Worm (Caenorhabditis elegans) whole organism, L3 larva: ENCODE measurements around the gene C33C12.1.

Experiments used
- R02D3.7 ChIP-seq: fragments of 150-350 bp; optimal IDR thresholded peaks from 2 replicates; lab custom pipeline; 2014; ENCODE audit warnings: missing biosample characterization, missing genetic modification characterization
- ZK546.5 ChIP-seq: sonication (generic microtip); optimal IDR thresholded peaks from 2 replicates; lab custom pipeline; 2017; ENCODE audit warnings: missing biosample characterization, missing genetic modification characterization
- aly-2 ChIP-seq: fragments of 150-350 bp; optimal IDR thresholded peaks from 2 replicates; lab custom pipeline; 2014; ENCODE audit warnings: missing biosample characterization, missing genetic modification characterization
- ama-1 ChIP-seq: fragments of 150-350 bp; optimal IDR thresholded peaks from 2 replicates; lab custom pipeline; 2018
- ceh-16 ChIP-seq: sonication (generic microtip); optimal IDR thresholded peaks from 2 replicates; lab custom pipeline; 2017; ENCODE audit warnings: missing biosample characterization, missing genetic modification characterization
- ceh-28 ChIP-seq: fragments of 150-350 bp; optimal IDR thresholded peaks from 2 replicates; lab custom pipeline; 2014; ENCODE audit warnings: missing biosample characterization, missing genetic modification reagents, missing genetic modification characterization
- ceh-82 ChIP-seq: fragments of 150-350 bp; optimal IDR thresholded peaks from 2 replicates; lab custom pipeline; 2014; ENCODE audit warnings: missing biosample characterization, missing genetic modification characterization
- ceh-9 ChIP-seq: sonication (generic microtip); optimal IDR thresholded peaks from 2 replicates; lab custom pipeline; 2018; ENCODE audit warnings: missing biosample characterization, missing genetic modification characterization
- daf-12 ChIP-seq: fragments of 150-350 bp; optimal IDR thresholded peaks from 2 replicates; lab custom pipeline; 2014; ENCODE audit warnings: missing biosample characterization, missing genetic modification reagents, missing genetic modification characterization
- egl-27 ChIP-seq: sonication (generic microtip); optimal IDR thresholded peaks from 4 replicates; lab custom pipeline; 2017; ENCODE audit warnings: missing biosample characterization, missing genetic modification reagents, missing genetic modification characterization
- egl-5 ChIP-seq: fragments of 150-350 bp; optimal IDR thresholded peaks from 2 replicates; lab custom pipeline; 2017; ENCODE audit warnings: missing biosample characterization, missing genetic modification reagents, missing genetic modification characterization, inconsistent platforms
- elt-2 ChIP-seq: sonication (generic microtip); optimal IDR thresholded peaks from 2 replicates; lab custom pipeline; 2016; ENCODE audit warnings: missing genetic modification reagents, mild to moderate bottlenecking, missing genetic modification characterization, missing compliant biosample characterization
- eor-1 ChIP-seq, 2 experiments: fragments of 150-350 bp; optimal IDR thresholded peaks; 2 replicates each; lab custom pipeline; 2014 to 2018; ENCODE audit warnings: missing biosample characterization in 2 of 2, missing genetic modification characterization in 2 of 2
- fkh-10 ChIP-seq: sonication (generic microtip); optimal IDR thresholded peaks from 2 replicates; lab custom pipeline; 2017; ENCODE audit warnings: missing biosample characterization, missing genetic modification reagents, missing genetic modification characterization
- fkh-2 ChIP-seq: fragments of 150-350 bp; optimal IDR thresholded peaks from 2 replicates; lab custom pipeline; 2014; ENCODE audit warnings: missing biosample characterization, missing genetic modification reagents, missing genetic modification characterization
- fos-1 ChIP-seq: fragments of 150-350 bp; optimal IDR thresholded peaks from 2 replicates; lab custom pipeline; 2014; ENCODE audit warnings: missing biosample characterization, missing genetic modification characterization
- jun-1 ChIP-seq: fragments of 150-350 bp; optimal IDR thresholded peaks from 2 replicates; lab custom pipeline; 2014; ENCODE audit warnings: missing biosample characterization, missing genetic modification reagents, missing genetic modification characterization
- lin-15B ChIP-seq: fragments of 150-350 bp; optimal IDR thresholded peaks from 2 replicates; lab custom pipeline; 2014; ENCODE audit warnings: missing biosample characterization, missing genetic modification characterization
- lin-39 ChIP-seq: fragments of 150-350 bp; optimal IDR thresholded peaks from 2 replicates; lab custom pipeline; 2018; ENCODE audit warnings: missing biosample characterization, missing genetic modification reagents, missing genetic modification characterization
- lsy-12 ChIP-seq: sonication (generic microtip); optimal IDR thresholded peaks from 2 replicates; lab custom pipeline; 2016; ENCODE audit warnings: mild to moderate bottlenecking, missing genetic modification characterization, missing compliant biosample characterization
- mdl-1 ChIP-seq: fragments of 150-350 bp; optimal IDR thresholded peaks from 2 replicates; lab custom pipeline; 2014; ENCODE audit warnings: missing biosample characterization, missing genetic modification characterization
- mml-1 ChIP-seq: fragments of 150-350 bp; sonication (generic microtip); optimal IDR thresholded peaks from 3 replicates; lab custom pipeline; 2014; ENCODE audit warnings: missing biosample characterization, missing genetic modification characterization
- nfya-1 ChIP-seq: sonication (generic microtip); optimal IDR thresholded peaks from 2 replicates; lab custom pipeline; 2017; ENCODE audit warnings: missing genetic modification characterization, mild to moderate bottlenecking, missing compliant biosample characterization, antibody characterized with exemption, moderate library complexity; ENCODE audit not compliant: insufficient read depth
- nhr-11 ChIP-seq: fragments of 150-350 bp; optimal IDR thresholded peaks from 2 replicates; lab custom pipeline; 2014; ENCODE audit warnings: missing biosample characterization, missing genetic modification characterization
- nhr-23 ChIP-seq: fragments of 150-350 bp; optimal IDR thresholded peaks from 2 replicates; lab custom pipeline; 2014; ENCODE audit warnings: missing biosample characterization, missing genetic modification reagents, missing genetic modification characterization
- nhr-237 ChIP-seq: fragments of 150-350 bp; optimal IDR thresholded peaks from 2 replicates; lab custom pipeline; 2014; ENCODE audit warnings: missing biosample characterization, missing genetic modification characterization
- nhr-25 ChIP-seq: sonication (generic microtip); optimal IDR thresholded peaks from 2 replicates; lab custom pipeline; 2017; ENCODE audit warnings: missing biosample characterization, missing genetic modification characterization
- nhr-28 ChIP-seq: fragments of 150-350 bp; optimal IDR thresholded peaks from 2 replicates; lab custom pipeline; 2014; ENCODE audit warnings: missing biosample characterization, missing genetic modification characterization
- nhr-43 ChIP-seq: sonication (generic microtip); optimal IDR thresholded peaks from 2 replicates; lab custom pipeline; 2016; ENCODE audit warnings: mild to moderate bottlenecking, missing genetic modification characterization, missing compliant biosample characterization; ENCODE audit not compliant: poor library complexity, severe bottlenecking
- nhr-67 ChIP-seq: fragments of 150-350 bp; optimal IDR thresholded peaks from 2 replicates; lab custom pipeline; 2014; ENCODE audit warnings: missing biosample characterization, missing genetic modification characterization
- nhr-76 ChIP-seq: fragments of 150-350 bp; sonication (generic microtip); optimal IDR thresholded peaks from 5 replicates; lab custom pipeline; 2014; ENCODE audit warnings: missing biosample characterization, missing genetic modification characterization
- nhr-77 ChIP-seq: fragments of 150-350 bp; optimal IDR thresholded peaks from 2 replicates; lab custom pipeline; 2014; ENCODE audit warnings: missing biosample characterization, missing genetic modification characterization
- pha-4 ChIP-seq: fragments of 150-350 bp; optimal IDR thresholded peaks from 2 replicates; lab custom pipeline; 2014; ENCODE audit warnings: missing biosample characterization, missing genetic modification reagents, missing genetic modification characterization
- pqm-1 ChIP-seq: fragments of 150-350 bp; optimal IDR thresholded peaks from 2 replicates; lab custom pipeline; 2017; ENCODE audit warnings: missing biosample characterization, missing genetic modification characterization, inconsistent platforms
- sea-2 ChIP-seq: fragments of 150-350 bp; sonication (generic microtip); optimal IDR thresholded peaks from 4 replicates; lab custom pipeline; 2014; ENCODE audit warnings: missing biosample characterization, missing genetic modification reagents, missing genetic modification characterization
- skn-1 ChIP-seq: fragments of 150-350 bp; optimal IDR thresholded peaks from 2 replicates; lab custom pipeline; 2014; ENCODE audit warnings: missing biosample characterization, missing genetic modification characterization
- snpc-4 ChIP-seq: fragments of 150-350 bp; optimal IDR thresholded peaks from 2 replicates; lab custom pipeline; 2014; ENCODE audit warnings: missing biosample characterization, missing genetic modification characterization
- tbx-2 ChIP-seq: sonication (generic microtip); optimal IDR thresholded peaks from 2 replicates; lab custom pipeline; 2016; ENCODE audit warnings: mild to moderate bottlenecking, missing genetic modification characterization, missing compliant biosample characterization
- unc-39 ChIP-seq: sonication (generic microtip); optimal IDR thresholded peaks from 4 replicates; lab custom pipeline; 2017; ENCODE audit warnings: missing biosample characterization, missing genetic modification characterization
- zag-1 ChIP-seq: fragments of 150-350 bp; optimal IDR thresholded peaks from 2 replicates; lab custom pipeline; 2014; ENCODE audit warnings: missing biosample characterization, missing genetic modification characterization
- ztf-4 ChIP-seq: fragments of 150-350 bp; optimal IDR thresholded peaks from 2 replicates; lab custom pipeline; 2014; ENCODE audit warnings: missing biosample characterization, missing genetic modification characterization

C33C12.1 gene

DNA sequence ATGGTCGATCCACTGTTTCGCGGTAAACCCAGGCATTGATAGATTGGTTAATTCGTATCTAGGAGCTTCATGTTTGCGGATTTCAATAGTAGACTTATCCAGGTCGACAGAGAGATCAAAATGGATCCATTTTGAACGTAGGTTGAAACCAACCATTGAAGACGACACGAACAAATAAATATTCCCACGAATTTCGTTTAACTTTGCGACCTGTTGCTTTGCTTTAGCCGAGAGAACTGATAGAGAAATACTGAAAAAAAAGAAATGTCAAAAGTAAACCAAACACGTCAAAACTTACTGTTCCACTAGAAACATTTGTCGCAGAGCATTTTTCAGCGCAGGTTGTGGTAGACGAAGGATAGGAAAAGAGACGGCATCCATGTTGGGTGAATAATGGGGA, 29.7 kb upstream of the C33C12.1 start, which contains the start of gene fbxb-38:
Gene fbxb-38, minus strand, starts transcription at position 390 of the 400 bp plus-strand sequence.
- TF ChIP-seq nhr-25 (tag; lab: Kevin White, UChicago) (no peak), lin-39 (tag; lab: Kevin White, UChicago) (no peak), nhr-76 (no peak), ZK546.5 (tag; lab: Kevin White, UChicago) (no peak), pha-4 (tag; lab: Kevin White, UChicago) (no peak), lin-15B (tag; lab: Kevin White, UChicago) (no peak), egl-27 (no peak), eor-1 (tag; optimal IDR thresholded peaks at IDR 0.05; lab: Kevin White, UChicago) (no peak), skn-1 (tag; lab: Kevin White, UChicago) (no peak), nhr-237 (no peak), elt-2 (tag; lab: Kevin White, UChicago) (no peak), nhr-28 (tag; lab: Kevin White, UChicago) (no peak), nfya-1 (no peak), R02D3.7 (tag; lab: Kevin White, UChicago) (no peak), sea-2 (GFP tag; lab: Kevin White, UChicago) (no peak)

DNA sequence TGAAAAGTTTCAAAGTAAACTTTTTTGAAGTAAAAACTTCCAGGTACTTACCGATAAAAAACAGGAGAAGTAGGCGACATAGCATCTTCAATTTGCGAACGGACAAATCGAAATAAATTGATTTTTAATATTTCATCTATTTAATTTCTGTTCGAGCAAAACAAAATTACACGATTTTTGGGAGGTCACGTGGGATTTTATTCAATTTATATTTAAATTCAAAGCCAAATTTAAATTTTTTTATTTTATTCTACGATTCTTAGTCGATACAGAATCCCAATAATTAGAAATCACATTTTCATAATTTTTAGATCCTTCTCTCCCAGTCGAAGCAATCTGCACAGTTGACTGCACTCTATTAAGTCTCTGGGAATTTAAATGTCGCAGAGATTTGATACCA, 28.0 kb upstream of the C33C12.1 start, which contains the start of gene C33C12.12:
Gene C33C12.12, minus strand, starts transcription at position 101 of the 400 bp plus-strand sequence.
- no peak for TF ChIP-seq nhr-77 (tag; lab: Kevin White, UChicago)
- TF ChIP-seq lsy-12 (tag; lab: Kevin White, UChicago): no peak
- no peak for TF ChIP-seq snpc-4 (tag; lab: Kevin White, UChicago)
- TF ChIP-seq jun-1 (tag; lab: Kevin White, UChicago): no peak
- no peak for TF ChIP-seq ztf-4
- no peak for TF ChIP-seq tbx-2 (tag; lab: Kevin White, UChicago)
- no peak for TF ChIP-seq ceh-28 (tag; lab: Kevin White, UChicago)
- TF ChIP-seq sea-2 (GFP tag; lab: Kevin White, UChicago): no peak
- no peak for TF ChIP-seq unc-39 (tag; lab: Kevin White, UChicago)
- no peak for TF ChIP-seq pha-4 (tag; lab: Kevin White, UChicago)
- no peak for TF ChIP-seq nhr-23 (tag; lab: Kevin White, UChicago)
- TF ChIP-seq egl-5 (tag; lab: Kevin White, UChicago): no peak
- no peak for TF ChIP-seq fos-1
- TF ChIP-seq ceh-9: no peak
- no peak for TF ChIP-seq ceh-16
- no peak for TF ChIP-seq nhr-11 (tag; lab: Kevin White, UChicago)

DNA sequence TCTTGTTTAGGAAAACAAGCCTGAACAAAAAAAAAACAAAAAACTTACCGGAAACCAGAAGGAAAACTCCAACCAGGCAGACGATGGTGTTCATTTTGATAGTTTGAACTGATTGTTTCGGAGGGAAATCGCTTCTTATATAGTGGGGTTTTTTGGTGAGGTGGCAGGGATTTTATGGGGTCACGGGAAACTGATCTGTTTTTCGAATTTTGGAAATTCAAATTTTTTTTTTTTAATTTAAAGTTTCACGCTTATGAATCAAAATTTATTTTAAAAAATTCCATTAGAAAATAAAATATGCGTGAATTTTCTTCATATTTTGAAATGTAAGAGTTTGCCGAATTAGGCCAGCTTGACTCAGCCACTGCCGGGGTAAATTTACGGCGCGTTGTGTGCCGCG, 22.7 kb upstream of the C33C12.1 start, which contains the start of gene C33C12.7:
Gene C33C12.7, minus strand, starts transcription at position 101 of the 400 bp plus-strand sequence.
- TF ChIP-seq mdl-1 (tag; lab: Kevin White, UChicago) (no peak), snpc-4 (tag; lab: Kevin White, UChicago) (no peak)

DNA sequence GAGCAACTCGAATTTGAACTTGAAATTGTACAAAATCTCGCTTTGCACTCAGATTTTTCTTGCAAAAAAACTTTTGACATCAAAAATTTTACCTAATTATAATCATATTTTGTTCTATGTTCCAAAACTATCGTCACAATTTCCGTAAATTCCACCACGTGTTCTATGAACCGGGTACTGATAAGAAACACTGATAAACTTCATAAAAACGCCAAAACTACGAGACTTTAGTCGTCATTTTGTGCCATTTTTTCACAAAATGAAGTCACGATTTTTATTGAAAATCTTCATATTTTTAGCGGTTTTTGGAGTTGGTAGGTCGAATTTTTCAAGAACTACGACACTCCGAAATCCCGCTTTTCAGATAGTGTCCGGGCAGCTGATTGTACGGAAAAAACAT, 21.4 kb upstream of the C33C12.1 start, which contains the start of gene gba-1:
Gene gba-1, plus strand, starts transcription at position 54 of the 400 bp plus-strand sequence.
- no peak for TF ChIP-seq nhr-11 (tag; lab: Kevin White, UChicago)
- TF ChIP-seq fkh-2 (tag; lab: Kevin White, UChicago): no peak
- TF ChIP-seq daf-12 (tag; lab: Kevin White, UChicago): no peak
- TF ChIP-seq egl-5 (tag; lab: Kevin White, UChicago): no peak
- TF ChIP-seq mml-1 (tag; lab: Kevin White, UChicago): no peak
- no peak for TF ChIP-seq fkh-10 (GFP tag; lab: Kevin White, UChicago)
- no peak for TF ChIP-seq R02D3.7 (tag; lab: Kevin White, UChicago)
- no peak for TF ChIP-seq ceh-82
- no peak for TF ChIP-seq fos-1
- TF ChIP-seq pqm-1 (tag; lab: Kevin White, UChicago): peak; percentile 57
- TF ChIP-seq nhr-76: no peak
- TF ChIP-seq tbx-2 (tag; lab: Kevin White, UChicago): no peak
- no peak for TF ChIP-seq ZK546.5 (tag; lab: Kevin White, UChicago)
- no peak for TF ChIP-seq nhr-23 (tag; lab: Kevin White, UChicago)
- peak; percentile 79 for TF ChIP-seq elt-2 (tag; lab: Kevin White, UChicago)
- TF ChIP-seq nhr-237: no peak
- no peak for TF ChIP-seq ama-1 (lab: Kevin White, UChicago)
- no peak for TF ChIP-seq nhr-67 (tag; lab: Kevin White, UChicago)
- no peak for TF ChIP-seq skn-1 (tag; lab: Kevin White, UChicago)
- no peak for TF ChIP-seq aly-2
- peak; percentile 19 for TF ChIP-seq pha-4 (tag; lab: Kevin White, UChicago)
- no peak for TF ChIP-seq nhr-43
- no peak for TF ChIP-seq ztf-4
- TF ChIP-seq zag-1: no peak
- no peak for TF ChIP-seq lsy-12 (tag; lab: Kevin White, UChicago)
